Fruit fly (Drosophila melanogaster): ENCODE results near the gene CG32388.

CG32388 gene

DNA sequence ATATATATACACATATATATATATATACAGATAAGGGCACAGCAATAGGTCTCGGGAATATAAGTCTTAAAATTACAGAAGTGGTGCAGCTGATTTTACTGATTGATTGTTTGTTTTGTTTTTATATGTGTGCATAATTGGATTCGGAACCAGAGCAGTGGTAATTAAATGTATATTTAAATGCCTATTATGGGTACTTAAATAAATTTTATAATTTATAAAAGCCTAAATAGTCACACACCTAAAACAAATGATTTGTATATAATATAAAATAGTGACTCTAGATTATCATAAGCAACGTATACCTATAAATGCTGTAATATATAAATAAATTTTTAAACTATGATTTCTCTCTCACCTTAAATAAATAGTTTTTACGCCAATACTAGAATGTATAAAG, 25.0 kb upstream of the CG32388 start (continued):
- TF ChIP-seq Sox15 (GFP tag; optimal IDR thresholded peaks at IDR 0.05) (no peak), fd59A (GFP tag; optimal IDR thresholded peaks at IDR 0.05) (no peak), dsx (GFP tag; optimal IDR thresholded peaks at IDR 0.05; ENCODE audit: poor library complexity, severe bottlenecking) (no peak), esn (GFP tag; optimal IDR thresholded peaks at IDR 0.05) (no peak), OdsH (GFP tag; optimal IDR thresholded peaks at IDR 0.05) (peak; percentile 2), Smox (GFP tag; optimal IDR thresholded peaks at IDR 0.05) (no peak)

DNA sequence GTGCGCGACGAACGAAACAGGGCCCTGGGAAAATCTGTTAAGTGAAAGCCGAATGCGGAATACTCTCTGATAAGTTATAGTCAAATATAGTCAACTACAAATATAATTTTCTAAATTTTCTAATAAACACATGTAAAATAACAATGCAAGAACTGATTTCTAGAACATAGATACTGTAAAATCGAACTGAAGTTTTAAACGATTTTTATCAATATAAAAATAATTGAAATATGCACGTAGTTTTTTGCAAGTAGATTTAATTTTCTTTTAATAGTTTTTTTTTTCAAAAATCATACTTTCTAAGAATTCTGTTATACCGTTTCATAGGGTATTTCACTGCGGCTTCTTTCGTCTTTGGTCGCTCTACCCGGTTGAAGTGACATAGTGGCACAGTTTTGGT, 24.0 kb upstream of the CG32388 start:
- peak; percentile 42 for TF ChIP-seq dsx (GFP tag; optimal IDR thresholded peaks at IDR 0.05; ENCODE audit: poor library complexity, severe bottlenecking)
- peak; percentile 22 for TF ChIP-seq CG31627 (GFP tag; optimal IDR thresholded peaks at IDR 0.05)
- peak; percentile 69 for TF ChIP-seq CG3032 (tag; optimal IDR thresholded peaks at IDR 0.05)
- no peak for TF ChIP-seq CG6792 (GFP tag; optimal IDR thresholded peaks at IDR 0.05)
- TF ChIP-seq Met (GFP tag; optimal IDR thresholded peaks at IDR 0.05): peak; percentile 15
- peak; percentile 12 for TF ChIP-seq fkh (GFP tag; optimal IDR thresholded peaks at IDR 0.05)
- peak; percentile 23 for TF ChIP-seq esn (GFP tag; optimal IDR thresholded peaks at IDR 0.05)
- no peak for TF ChIP-seq CG11294 (GFP tag; IDR thresholded peaks at IDR 0.05)
- peak; percentile 27 for TF ChIP-seq CG10631 (GFP tag; optimal IDR thresholded peaks at IDR 0.05)
- peak; percentile 53 for TF ChIP-seq Hr4 (GFP tag; optimal IDR thresholded peaks at IDR 0.05)
- no peak for TF ChIP-seq cyc (GFP tag; optimal IDR thresholded peaks at IDR 0.05)
- TF ChIP-seq CG11902 (GFP tag; optimal IDR thresholded peaks at IDR 0.05): peak; percentile 3
- no peak for TF ChIP-seq Hr38 (GFP tag; optimal IDR thresholded peaks at IDR 0.05)
- TF ChIP-seq Eip93F (GFP tag; optimal IDR thresholded peaks at IDR 0.05): no peak
- TF ChIP-seq CG6808 (GFP tag; optimal IDR thresholded peaks at IDR 0.05): peak; percentile 70
- peak; percentile 40; the same call in 1 of the 3 replicates for TF ChIP-seq eg (GFP tag; IDR thresholded peaks at IDR 0.05)
- TF ChIP-seq OdsH (GFP tag; optimal IDR thresholded peaks at IDR 0.05): peak; percentile 47
- peak; percentile 63 for TF ChIP-seq spab (GFP tag; optimal IDR thresholded peaks at IDR 0.05)
- peak; percentile 15 for TF ChIP-seq Lpt (GFP tag; optimal IDR thresholded peaks at IDR 0.05)
- TF ChIP-seq achi (GFP tag; optimal IDR thresholded peaks at IDR 0.05): peak; percentile 64
- TF ChIP-seq net (GFP tag; optimal IDR thresholded peaks at IDR 0.05): peak; percentile 32
- TF ChIP-seq CG15336 (GFP tag; IDR thresholded peaks at IDR 0.05): peak; percentile 52; the same call in 1 of the 2 replicates
- no peak for TF ChIP-seq CG11762 (GFP tag; optimal IDR thresholded peaks at IDR 0.05; ENCODE audit: insufficient read depth)
- peak; percentile 0 for TF ChIP-seq CG8319 (GFP tag; optimal IDR thresholded peaks at IDR 0.05)
- peak; percentile 35 for TF ChIP-seq CG6276 (GFP tag; optimal IDR thresholded peaks at IDR 0.05)
- no peak for TF ChIP-seq fd85E (GFP tag; optimal IDR thresholded peaks at IDR 0.05)
- TF ChIP-seq lz (GFP tag; optimal IDR thresholded peaks at IDR 0.05): no peak
- peak; percentile 53 for TF ChIP-seq CG34406 (GFP tag; optimal IDR thresholded peaks at IDR 0.05)
- TF ChIP-seq CG10669 (GFP tag; optimal IDR thresholded peaks at IDR 0.05): peak; percentile 36
- peak; percentile 28 for TF ChIP-seq topi (GFP tag; optimal IDR thresholded peaks at IDR 0.05)
- no peak for TF ChIP-seq vri (GFP tag; optimal IDR thresholded peaks at IDR 0.05)
- no peak for TF ChIP-seq Ets21C (GFP tag; optimal IDR thresholded peaks at IDR 0.05)
- peak; percentile 84 for TF ChIP-seq Eip78C (GFP tag)
- TF ChIP-seq CG32006 (GFP tag; optimal IDR thresholded peaks at IDR 0.05): peak; percentile 65
- TF ChIP-seq acj6 (GFP tag; optimal IDR thresholded peaks at IDR 0.05): peak; percentile 48
- no peak for TF ChIP-seq CG16779 (tag; optimal IDR thresholded peaks at IDR 0.05)
- TF ChIP-seq ss (GFP tag; optimal IDR thresholded peaks at IDR 0.05): peak; percentile 34 to 61
- TF ChIP-seq CG1621 (tag; optimal IDR thresholded peaks at IDR 0.05): no peak
- peak; percentile 6 for TF ChIP-seq CG4318 (GFP tag; optimal IDR thresholded peaks at IDR 0.05)
- no peak for TF ChIP-seq Blimp-1 (GFP tag; optimal IDR thresholded peaks at IDR 0.05)
- peak; percentile 46 for TF ChIP-seq svp (GFP tag)
- TF ChIP-seq CG6163 (GFP tag; IDR thresholded peaks at IDR 0.05): peak; percentile 17; the same call in 1 of the 3 replicates
- TF ChIP-seq Gug (GFP tag; IDR thresholded peaks at IDR 0.05): no peak
- TF ChIP-seq Hr39 (GFP tag; optimal IDR thresholded peaks at IDR 0.05): no peak
- peak; percentile 12 for TF ChIP-seq CG9139 (GFP tag; optimal IDR thresholded peaks at IDR 0.05)
- no peak for TF ChIP-seq CG7368 (GFP tag; optimal IDR thresholded peaks at IDR 0.05)
- TF ChIP-seq CG8632 (GFP tag; optimal IDR thresholded peaks at IDR 0.05): peak; percentile 23

Measured in whole organism, prepupa.